Worm (Caenorhabditis elegans) whole organism, late embryonic: ENCODE measurements around the gene srtx-1.
"Not testable (repeated sequence)": the region's sequence is repeated elsewhere in the genome, so short reads cannot be mapped to it uniquely, and the experiment has no call there.

Experiments used
- C08G9.2 ChIP-seq: sonication (generic microtip); optimal IDR thresholded peaks from 2 replicates; lab custom pipeline; 2016; ENCODE audit warnings: mild to moderate bottlenecking, missing genetic modification characterization, moderate library complexity, missing compliant biosample characterization
- C38D4.7 ChIP-seq: fragments of 200-800 bp; sonication (Bioruptor generic); optimal IDR thresholded peaks from 2 replicates; lab custom pipeline; 2018; ENCODE audit warnings: mild to moderate bottlenecking, missing genetic modification characterization, moderate library complexity, missing compliant biosample characterization
- F13H6.1 ChIP-seq: sonication (generic microtip); optimal IDR thresholded peaks from 2 replicates; lab custom pipeline; 2016; ENCODE audit warnings: missing genetic modification characterization, missing compliant biosample characterization
- T23F11.4 ChIP-seq: fragments of 200-800 bp; sonication (Bioruptor generic); optimal IDR thresholded peaks from 2 replicates; lab custom pipeline; 2018; ENCODE audit warnings: mild to moderate bottlenecking, missing genetic modification characterization, missing compliant biosample characterization
- Y22D7AL.16 ChIP-seq: sonication (generic microtip); optimal IDR thresholded peaks from 2 replicates; lab custom pipeline; 2016; ENCODE audit warnings: missing genetic modification characterization, missing compliant biosample characterization
- ceh-18 ChIP-seq: sonication (generic microtip); optimal IDR thresholded peaks from 2 replicates; lab custom pipeline; 2016; ENCODE audit warnings: missing genetic modification characterization, missing compliant biosample characterization
- ceh-24 ChIP-seq: sonication (generic microtip); optimal IDR thresholded peaks from 2 replicates; lab custom pipeline; 2016; ENCODE audit warnings: mild to moderate bottlenecking, missing genetic modification characterization, missing compliant biosample characterization
- ceh-30 ChIP-seq: fragments of 150-350 bp; optimal IDR thresholded peaks from 2 replicates; lab custom pipeline; 2014; ENCODE audit warnings: missing biosample characterization, missing genetic modification characterization
- ceh-34 ChIP-seq: sonication (generic microtip); optimal IDR thresholded peaks from 2 replicates; lab custom pipeline; 2016; ENCODE audit warnings: mild to moderate bottlenecking, missing genetic modification characterization, missing compliant biosample characterization
- ceh-45 ChIP-seq: fragments of 200-800 bp; sonication (Bioruptor generic); IDR thresholded peaks from 2 replicates; pipeline ENCODE4 v1.3.6; 2022; ENCODE audit warnings: missing genetic modification reagents, missing genetic modification characterization, missing compliant biosample characterization
- ceh-48 ChIP-seq: sonication (generic microtip); optimal IDR thresholded peaks from 2 replicates; lab custom pipeline; 2016; ENCODE audit warnings: missing genetic modification characterization, inconsistent platforms, missing compliant biosample characterization
- dmd-4 ChIP-seq: sonication (generic microtip); optimal IDR thresholded peaks from 2 replicates; lab custom pipeline; 2016; ENCODE audit warnings: borderline replicate concordance, missing genetic modification characterization, missing compliant biosample characterization
- elt-2 ChIP-seq: sonication (generic microtip); optimal IDR thresholded peaks from 2 replicates; lab custom pipeline; 2016; ENCODE audit warnings: missing genetic modification reagents, missing genetic modification characterization, missing compliant biosample characterization
- elt-4 ChIP-seq: sonication (generic microtip); optimal IDR thresholded peaks from 2 replicates; lab custom pipeline; 2016; ENCODE audit warnings: missing genetic modification characterization, missing compliant biosample characterization
- ets-4 ChIP-seq: sonication (generic microtip); optimal IDR thresholded peaks from 2 replicates; lab custom pipeline; 2016; ENCODE audit warnings: missing genetic modification characterization, missing compliant biosample characterization
- eyg-1 ChIP-seq: sonication (generic microtip); optimal IDR thresholded peaks from 2 replicates; lab custom pipeline; 2016; ENCODE audit warnings: missing genotype, missing genetic modification characterization, missing compliant biosample characterization
- fkh-10 ChIP-seq: fragments of 150-350 bp; optimal IDR thresholded peaks from 2 replicates; lab custom pipeline; 2014; ENCODE audit warnings: missing biosample characterization, missing genetic modification reagents, missing genetic modification characterization
- hlh-13 ChIP-seq: fragments of 200-800 bp; sonication (Bioruptor generic); optimal IDR thresholded peaks from 2 replicates; lab custom pipeline; 2018; ENCODE audit warnings: mild to moderate bottlenecking, missing genetic modification characterization, missing compliant biosample characterization
- hlh-15 ChIP-seq: sonication (generic microtip); optimal IDR thresholded peaks from 2 replicates; lab custom pipeline; 2016; ENCODE audit warnings: missing genetic modification characterization, missing compliant biosample characterization
- hlh-8 ChIP-seq: sonication (generic microtip); optimal IDR thresholded peaks from 2 replicates; lab custom pipeline; 2016; ENCODE audit warnings: missing genotype, missing genetic modification characterization, missing compliant biosample characterization
- madf-2 ChIP-seq: sonication (generic microtip); optimal IDR thresholded peaks from 2 replicates; lab custom pipeline; 2017; ENCODE audit warnings: missing genetic modification characterization, missing compliant biosample characterization
- mec-3 ChIP-seq: sonication (generic microtip); optimal IDR thresholded peaks from 2 replicates; lab custom pipeline; 2016; ENCODE audit warnings: borderline replicate concordance, missing genetic modification characterization, missing compliant biosample characterization
- npax-4 ChIP-seq: sonication (generic microtip); optimal IDR thresholded peaks from 2 replicates; lab custom pipeline; 2016; ENCODE audit warnings: missing genetic modification characterization, missing compliant biosample characterization
- pat-9 ChIP-seq: fragments of 200-800 bp; sonication (Bioruptor generic); optimal IDR thresholded peaks from 2 replicates; lab custom pipeline; 2018; ENCODE audit warnings: mild to moderate bottlenecking, missing genetic modification characterization, moderate library complexity, missing compliant biosample characterization
- pax-1 ChIP-seq: fragments of 150-350 bp; optimal IDR thresholded peaks from 2 replicates; lab custom pipeline; 2014; ENCODE audit warnings: missing biosample characterization, missing genetic modification characterization
- pha-4 ChIP-seq: fragments of 150-350 bp; optimal IDR thresholded peaks from 2 replicates; lab custom pipeline; 2018; ENCODE audit warnings: missing biosample characterization, missing genetic modification reagents, missing genetic modification characterization
- pros-1 ChIP-seq: fragments of 150-350 bp; optimal IDR thresholded peaks from 2 replicates; lab custom pipeline; 2014; ENCODE audit warnings: missing biosample characterization, missing genetic modification reagents, missing genetic modification characterization
- sdc-2 ChIP-seq: sonication (generic microtip); optimal IDR thresholded peaks from 2 replicates; lab custom pipeline; 2016; ENCODE audit warnings: missing genotype, missing genetic modification characterization, missing compliant biosample characterization
- sox-2 ChIP-seq: fragments of 200-800 bp; sonication (Bioruptor generic); IDR thresholded peaks from 2 replicates; pipeline ENCODE4 v1.3.6; 2022; ENCODE audit warnings: missing genetic modification reagents, missing genetic modification characterization, missing compliant biosample characterization
- tbx-7 ChIP-seq: sonication (generic microtip); optimal IDR thresholded peaks from 2 replicates; lab custom pipeline; 2016; ENCODE audit warnings: missing genotype, missing genetic modification characterization, missing compliant biosample characterization
- ttx-3 ChIP-seq: sonication (generic microtip); optimal IDR thresholded peaks from 2 replicates; lab custom pipeline; 2016; ENCODE audit warnings: missing genetic modification reagents, missing genetic modification characterization, missing compliant biosample characterization
- unc-3 ChIP-seq, 2 experiments: fragments of 200-800 bp in 1 of 2; sonication (Bioruptor generic) in 1 of 2; sonication (generic microtip) in 1 of 2; conservative IDR thresholded peaks in 1 of 2; optimal IDR thresholded peaks in 1 of 2; 2 replicates each; pipeline versions ENCODE4 v1.3.6 to Lab custom; 2016 to 2022; ENCODE audit warnings: missing compliant biosample characterization in 2 of 2, missing genetic modification characterization in 2 of 2, missing genetic modification reagents in 1 of 2
- unc-86 ChIP-seq: sonication (generic microtip); optimal IDR thresholded peaks from 2 replicates; lab custom pipeline; 2016; ENCODE audit warnings: missing genetic modification characterization, missing compliant biosample characterization
- ztf-16 ChIP-seq: sonication (generic microtip); optimal IDR thresholded peaks from 2 replicates; lab custom pipeline; 2017; ENCODE audit warnings: missing genetic modification characterization, missing compliant biosample characterization

The srtx-1 gene

DNA sequence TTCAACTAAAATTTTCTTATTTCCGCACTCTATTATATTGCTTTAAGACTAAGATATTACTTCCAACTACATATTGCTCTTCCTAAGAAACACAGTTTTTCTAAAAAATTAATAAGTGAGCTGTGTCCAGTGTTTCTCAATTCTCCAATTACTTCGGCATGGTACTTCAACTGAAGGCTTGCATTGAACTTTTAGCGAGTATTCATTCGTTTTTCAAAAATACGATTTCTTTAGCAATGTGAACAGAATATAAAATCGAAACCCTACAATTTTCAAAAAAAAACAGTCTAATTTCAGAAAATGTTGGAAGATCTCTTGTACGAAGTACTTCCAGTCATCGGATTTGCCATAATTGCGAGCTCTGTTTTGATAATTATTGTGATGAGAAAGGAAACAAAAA lies at the start of gene srtx-1:
srtx-1 (plus strand) TSS at position 301 of the 400 bp plus-strand sequence.
- TF ChIP-seq unc-86 (tag; lab: Kevin White, UChicago) (no peak), elt-2 (tag; lab: Kevin White, UChicago) (no peak), ceh-45 (GFP tag; lab: Robert Waterston, UW) (no peak), pax-1 (tag; lab: Kevin White, UChicago) (no peak), hlh-13 (GFP tag; lab: Kevin White, UChicago) (no peak), dmd-4 (no peak), sox-2 (GFP tag; lab: Robert Waterston, UW) (no peak), pha-4 (tag; lab: Kevin White, UChicago) (no peak), ceh-30 (tag; lab: Kevin White, UChicago) (no peak), ceh-24 (tag; lab: Kevin White, UChicago) (no peak), unc-3 (GFP tag; conservative IDR thresholded peaks at IDR 0.05; lab: Robert Waterston, UW) (no peak), unc-3 (tag; optimal IDR thresholded peaks at IDR 0.05; lab: Kevin White, UChicago) (no peak), ceh-34 (no peak), fkh-10 (GFP tag; lab: Kevin White, UChicago) (no peak), sdc-2 (no peak), T23F11.4 (no peak), ztf-16 (no peak)

DNA sequence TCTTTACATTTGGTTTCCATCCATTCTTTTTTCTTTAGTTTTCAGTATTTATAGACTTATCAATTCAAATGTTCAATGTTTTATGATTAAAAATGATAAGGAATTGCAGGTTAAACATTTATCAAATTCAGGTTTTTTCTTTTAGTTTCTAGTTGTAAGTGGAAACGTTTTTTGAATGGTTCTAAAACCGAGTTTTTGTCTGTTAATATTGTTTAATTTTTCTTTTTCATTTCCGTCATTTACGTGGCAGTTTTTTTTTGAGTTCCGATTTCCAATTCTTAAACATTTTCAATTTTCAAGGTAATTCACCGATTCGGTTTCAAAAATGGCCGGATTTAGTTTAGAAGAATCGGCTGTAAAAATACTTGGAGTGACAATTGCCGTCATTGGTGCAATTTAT lies 46.2 kb upstream of the srtx-1 start, which contains the start of gene T12B3.3:
T12B3.3 (plus strand) TSS at position 301 of the 400 bp plus-strand sequence.
- TF ChIP-seq ceh-48 (tag; lab: Kevin White, UChicago); C38D4.7 (GFP tag; lab: Kevin White, UChicago); ttx-3 (tag; lab: Kevin White, UChicago): not testable (repeated sequence)

- no peak for TF ChIP-seq hlh-13 (GFP tag; lab: Kevin White, UChicago)
- TF ChIP-seq T23F11.4 = no peak
- no peak for TF ChIP-seq elt-4 (tag; lab: Kevin White, UChicago)
- TF ChIP-seq ets-4 = no peak
- no peak for TF ChIP-seq pros-1 (tag; lab: Kevin White, UChicago)
- TF ChIP-seq Y22D7AL.16 (tag; lab: Kevin White, UChicago) = no peak
- no peak for TF ChIP-seq hlh-8 (tag; lab: Kevin White, UChicago)
- TF ChIP-seq ceh-18 (tag; lab: Kevin White, UChicago) = no peak
- no peak for TF ChIP-seq madf-2 (tag; lab: Kevin White, UChicago)
- no peak for TF ChIP-seq npax-4 (tag; lab: Kevin White, UChicago)
- no peak for TF ChIP-seq pax-1 (tag; lab: Kevin White, UChicago)
- no peak for TF ChIP-seq pat-9
Observed at ce11 chrIV:7376511-7376910, 44.5 kb upstream of the srtx-1 start, which contains the start of gene T12B3.2. TSS of gene T12B3.2 (plus strand) at chrIV:7376811.

ce11 chrIV:7381754-7382153 lies 39.3 kb upstream of the srtx-1 start, which contains the start of gene ptp-8:
TSS of gene ptp-8 (plus strand) at chrIV:7382054.
- TF ChIP-seq ceh-24 (tag; lab: Kevin White, UChicago) (no peak), C08G9.2 (tag; lab: Kevin White, UChicago) (no peak), ceh-45 (GFP tag; lab: Robert Waterston, UW) (no peak), mec-3 (tag; lab: Kevin White, UChicago) (no peak), hlh-15 (tag; lab: Kevin White, UChicago) (no peak), elt-2 (tag; lab: Kevin White, UChicago) (no peak), Y22D7AL.16 (tag; lab: Kevin White, UChicago) (no peak), eyg-1 (no peak), ceh-30 (tag; lab: Kevin White, UChicago) (no peak), F13H6.1 (tag; lab: Kevin White, UChicago) (no peak), tbx-7 (tag; lab: Kevin White, UChicago) (no peak)
